Fruit fly (Drosophila melanogaster) whole organism: ENCODE measurements around the gene Naa40.

Experiments
- Dll ChIP-seq: fragments of >200 bp; optimal IDR thresholded peaks from 2 replicates; lab custom pipeline; 2017
- EcR ChIP-seq, 2 experiments: fragments of >200 bp; optimal IDR thresholded peaks; 2 replicates each; lab custom pipeline; 2017; ENCODE audit warnings: missing biosample characterization in 2 of 2, missing genetic modification characterization in 2 of 2, missing genetic modification reagents in 2 of 2

- TF ChIP-seq Dll (lab: Kevin White, UChicago) (no peak), EcR (GFP tag; optimal IDR thresholded peaks at IDR 0.05; lab: Kevin White, UChicago) (no peak)
Observed at dm6 chr3R:29771645-29772089, 46.9 kb upstream of the Naa40 start.
